Worm (Caenorhabditis elegans): ENCODE data around the gene rbm-26.

DNA sequence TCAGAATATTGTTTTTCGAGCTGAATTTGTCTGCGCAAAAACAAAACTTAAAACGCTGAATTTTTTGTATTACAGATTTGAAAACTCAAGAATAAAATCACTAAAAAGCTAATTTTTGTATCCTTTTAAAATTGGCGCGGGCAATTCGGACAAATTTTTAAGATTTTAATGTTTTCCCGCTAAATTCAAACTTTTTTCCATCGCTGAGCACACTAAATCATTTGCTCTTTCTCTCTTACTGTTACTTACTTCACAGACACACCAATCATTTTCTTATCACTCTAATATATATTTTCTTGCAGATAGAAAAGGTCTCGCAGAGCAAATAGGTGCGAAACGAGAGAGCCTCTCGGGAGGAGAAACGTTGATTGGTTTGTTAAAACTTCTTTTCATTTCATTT lies 47.4 kb upstream of the rbm-26 start, which contains the start of gene par-3:
- TF ChIP-seq flt-1 (GFP tag; IDR thresholded peaks at IDR 0.05) (no peak), tab-1 (GFP tag; IDR thresholded peaks at IDR 0.05) (no peak), ztf-23 (GFP tag; IDR thresholded peaks at IDR 0.05) (no peak), T22C8.4 (GFP tag; IDR thresholded peaks at IDR 0.05) (no peak), cog-1 (tag; optimal IDR thresholded peaks at IDR 0.05) (no peak), klf-2 (GFP tag; conservative IDR thresholded peaks at IDR 0.05) (no peak)
